Fruit fly (Drosophila melanogaster) whole organism, adult: Measurements from ENCODE around the gene tj.

Experiments used
- CG11617 ChIP-seq: fragments of 200-800 bp; sonication (Bioruptor generic); optimal IDR thresholded peaks from 2 replicates; lab custom pipeline; 2017; ENCODE audit warnings: mild to moderate bottlenecking, missing biosample characterization, missing genetic modification reagents, missing genetic modification characterization
- CG12768 ChIP-seq: fragments of 200-800 bp; sonication (Bioruptor generic); optimal IDR thresholded peaks from 2 replicates; lab custom pipeline; 2017; ENCODE audit warnings: missing biosample characterization, missing genetic modification characterization, mild to moderate bottlenecking, moderate library complexity, missing genetic modification reagents
- CG14711 ChIP-seq: fragments of 200-800 bp; sonication (Bioruptor generic); optimal IDR thresholded peaks from 2 replicates; lab custom pipeline; 2018; ENCODE audit warnings: missing biosample characterization, mild to moderate bottlenecking, missing genetic modification characterization, moderate library complexity
- CG1620 ChIP-seq: fragments of 200-800 bp; sonication (Bioruptor generic); optimal IDR thresholded peaks from 2 replicates; lab custom pipeline; 2016; ENCODE audit warnings: missing biosample characterization, missing genetic modification characterization
- CG33017 ChIP-seq: fragments of 200-800 bp; sonication (Bioruptor generic); optimal IDR thresholded peaks from 2 replicates; lab custom pipeline; 2018; ENCODE audit warnings: missing biosample characterization, mild to moderate bottlenecking, missing genetic modification characterization, moderate library complexity
- CG5204 ChIP-seq: fragments of 200-800 bp; sonication (Bioruptor generic); optimal IDR thresholded peaks from 2 replicates; lab custom pipeline; 2016; ENCODE audit warnings: missing biosample characterization, missing genetic modification characterization
- CG7045 ChIP-seq: fragments of 200-800 bp; sonication (Bioruptor generic); optimal IDR thresholded peaks from 2 replicates; lab custom pipeline; 2017; ENCODE audit warnings: missing biosample characterization, mild to moderate bottlenecking, missing genetic modification characterization
- CG7101 ChIP-seq: fragments of 200-800 bp; sonication (Bioruptor generic); optimal IDR thresholded peaks from 2 replicates; lab custom pipeline; 2018; ENCODE audit warnings: missing biosample characterization, mild to moderate bottlenecking, missing genetic modification characterization, moderate library complexity
- Clk ChIP-seq: fragments of 200-800 bp; sonication (Bioruptor generic); optimal IDR thresholded peaks from 2 replicates; lab custom pipeline; 2017; ENCODE audit warnings: missing biosample characterization, missing genetic modification characterization
- Crg-1 ChIP-seq: fragments of 200-800 bp; sonication (Bioruptor generic); optimal IDR thresholded peaks from 2 replicates; lab custom pipeline; 2016; ENCODE audit warnings: missing biosample characterization, missing genetic modification characterization
- Hr96 ChIP-seq: fragments of 200-800 bp; sonication (Bioruptor generic); optimal IDR thresholded peaks from 2 replicates; lab custom pipeline; 2016; ENCODE audit warnings: missing biosample characterization, missing genetic modification characterization
- Mnt ChIP-seq: fragments of 200-800 bp; sonication (Bioruptor generic); optimal IDR thresholded peaks from 2 replicates; lab custom pipeline; 2016; ENCODE audit warnings: missing biosample characterization, mild to moderate bottlenecking, missing genetic modification characterization
- bab1 ChIP-seq: fragments of 200-800 bp; sonication (Bioruptor generic); optimal IDR thresholded peaks from 3 replicates; lab custom pipeline; 2019; ENCODE audit warnings: missing biosample characterization, mild to moderate bottlenecking, missing genetic modification characterization, moderate library complexity
- cic ChIP-seq: fragments of 200-800 bp; sonication (Bioruptor generic); optimal IDR thresholded peaks from 2 replicates; lab custom pipeline; 2017; ENCODE audit warnings: missing biosample characterization, mild to moderate bottlenecking, missing genetic modification characterization, moderate library complexity
- cnc ChIP-seq, 2 experiments: fragments of >200 bp; optimal IDR thresholded peaks; 2 replicates each; lab custom pipeline; 2017
- kay ChIP-seq: fragments of 200-800 bp; sonication (Bioruptor generic); peaks from one replicate; lab custom pipeline; 2016; ENCODE audit warnings: missing biosample characterization, missing genetic modification characterization, borderline replicate concordance
- ovo ChIP-seq: fragments of 200-800 bp; sonication (Bioruptor generic); optimal IDR thresholded peaks from 2 replicates; lab custom pipeline; 2016; ENCODE audit warnings: missing biosample characterization, missing genetic modification characterization
- pad ChIP-seq: fragments of 200-800 bp; sonication (Bioruptor generic); optimal IDR thresholded peaks from 3 replicates; lab custom pipeline; 2017; ENCODE audit warnings: missing biosample characterization, missing genetic modification characterization, mild to moderate bottlenecking, moderate library complexity, missing genetic modification reagents
- tj ChIP-seq: fragments of 200-800 bp; sonication (Bioruptor generic); optimal IDR thresholded peaks from 3 replicates; lab custom pipeline; 2017; ENCODE audit warnings: missing biosample characterization, mild to moderate bottlenecking, missing genetic modification characterization, moderate library complexity
- toe ChIP-seq: fragments of 200-800 bp; sonication (Bioruptor generic); optimal IDR thresholded peaks from 2 replicates; lab custom pipeline; 2016; ENCODE audit warnings: missing biosample characterization, missing genetic modification characterization

tj gene

dm6 chr2L:19455209-19455608 lies 8.9 kb upstream of the tj start:
- no peak for TF ChIP-seq bab1 (GFP tag; lab: Kevin White, UChicago)
- TF ChIP-seq cnc (optimal IDR thresholded peaks at IDR 0.05; lab: Kevin White, UChicago) = no peak
- no peak for TF ChIP-seq Hr96
- TF ChIP-seq CG7101 (tag; lab: Kevin White, UChicago) = no peak
- no peak for TF ChIP-seq Crg-1 (GFP tag; lab: Kevin White, UChicago)
- TF ChIP-seq CG14711 = no peak
- TF ChIP-seq Mnt = peak; percentile 6
- no peak for TF ChIP-seq ovo (GFP tag; lab: Kevin White, UChicago)
- peak; percentile 17 for TF ChIP-seq tj (GFP tag; lab: Kevin White, UChicago)
- no peak for TF ChIP-seq CG12768
- no peak for TF ChIP-seq CG7045 (GFP tag; lab: Kevin White, UChicago)
- no peak for TF ChIP-seq Clk (GFP tag; lab: Kevin White, UChicago)
- no peak for TF ChIP-seq cic (GFP tag; lab: Kevin White, UChicago)
- TF ChIP-seq CG1620 (GFP tag; lab: Kevin White, UChicago) = no peak
- no peak for TF ChIP-seq CG33017 (tag; lab: Kevin White, UChicago)
- TF ChIP-seq CG5204 (GFP tag; lab: Kevin White, UChicago) = no peak
- TF ChIP-seq kay = no peak
- TF ChIP-seq toe (GFP tag; lab: Kevin White, UChicago) = no peak

- TF ChIP-seq CG33017 (tag; lab: Kevin White, UChicago) = no peak
These were observed 8.3 kb upstream of the tj start for dm6 chr2L:19455723-19456122.

dm6 chr2L:19457890-19458580 lies 6.0 kb upstream of the tj start:
- TF ChIP-seq kay (no peak), Hr96 (no peak), CG7101 (tag; lab: Kevin White, UChicago) (no peak), Crg-1 (GFP tag; lab: Kevin White, UChicago) (no peak), Clk (GFP tag; lab: Kevin White, UChicago) (no peak), tj (GFP tag; lab: Kevin White, UChicago) (no peak), CG14711 (no peak), CG11617 (no peak)

dm6 chr2L:19459404-19459803 lies 4.7 kb upstream of the tj start:
- TF ChIP-seq cnc (optimal IDR thresholded peaks at IDR 0.05; lab: Kevin White, UChicago) (no peak), CG7045 (GFP tag; lab: Kevin White, UChicago) (no peak), tj (GFP tag; lab: Kevin White, UChicago) (no peak), pad (no peak), kay (no peak), CG12768 (no peak)

dm6 chr2L:19462898-19463297 lies 1.2 kb upstream of the tj start:
- TF ChIP-seq Hr96 = no peak
- TF ChIP-seq tj (GFP tag; lab: Kevin White, UChicago) = peak; percentile 18

dm6 chr2L:19463405-19463804 lies 662 bp upstream of the tj start:
- TF ChIP-seq CG1620 (GFP tag; lab: Kevin White, UChicago) = no peak
- TF ChIP-seq CG12768 = no peak
- TF ChIP-seq CG5204 (GFP tag; lab: Kevin White, UChicago) = peak; percentile 25
- TF ChIP-seq ovo (GFP tag; lab: Kevin White, UChicago) = no peak
- TF ChIP-seq CG11617 = no peak
- no peak for TF ChIP-seq Clk (GFP tag; lab: Kevin White, UChicago)
- TF ChIP-seq CG7101 (tag; lab: Kevin White, UChicago) = no peak

dm6 chr2L:19469090-19469489 lies 5.0 kb downstream of the tj start:
- TF ChIP-seq CG14711 = no peak

- TF ChIP-seq CG14711 = no peak
- TF ChIP-seq Clk (GFP tag; lab: Kevin White, UChicago) = no peak
- TF ChIP-seq pad = no peak
- no peak for TF ChIP-seq CG7045 (GFP tag; lab: Kevin White, UChicago)
- no peak for TF ChIP-seq Crg-1 (GFP tag; lab: Kevin White, UChicago)
- TF ChIP-seq cnc (optimal IDR thresholded peaks at IDR 0.05; lab: Kevin White, UChicago) = no peak
- TF ChIP-seq tj (GFP tag; lab: Kevin White, UChicago) = no peak
- TF ChIP-seq bab1 (GFP tag; lab: Kevin White, UChicago) = no peak
These were observed 5.7 kb downstream of the tj start for dm6 chr2L:19469751-19470150.
